Worm (Caenorhabditis elegans) whole organism, young adult: ENCODE measurements around the gene F33C8.2.

Experiments used
- F23B12.7 ChIP-seq: sonication (generic microtip); optimal IDR thresholded peaks from 2 replicates; lab custom pipeline; 2017; ENCODE audit warnings: missing genetic modification characterization, mild to moderate bottlenecking, missing compliant biosample characterization, antibody characterized with exemption, moderate library complexity; ENCODE audit not compliant: insufficient read depth
- ceh-79 ChIP-seq: sonication (generic microtip); optimal IDR thresholded peaks from 2 replicates; lab custom pipeline; 2017; ENCODE audit warnings: mild to moderate bottlenecking, missing genetic modification characterization, missing compliant biosample characterization
- efl-1 ChIP-seq: fragments of 150-350 bp; optimal IDR thresholded peaks from 2 replicates; lab custom pipeline; 2014; ENCODE audit warnings: missing biosample characterization, missing genetic modification reagents, missing genetic modification characterization
- ekl-4 ChIP-seq: fragments of 200-800 bp; sonication (Bioruptor generic); IDR thresholded peaks from 2 replicates; pipeline ENCODE4 v1.3.6; 2022; ENCODE audit warnings: missing genetic modification reagents, missing genetic modification characterization, missing compliant biosample characterization
- fkh-3 ChIP-seq: sonication (generic microtip); optimal IDR thresholded peaks from 2 replicates; lab custom pipeline; 2016; ENCODE audit warnings: mild to moderate bottlenecking, missing genetic modification characterization, missing compliant biosample characterization
- lir-1 ChIP-seq: fragments of 200-800 bp; sonication (Bioruptor generic); conservative IDR thresholded peaks from 2 replicates; pipeline ENCODE4 v1.3.6; 2022; ENCODE audit warnings: missing genetic modification reagents, missing genetic modification characterization, missing compliant biosample characterization
- madf-6 ChIP-seq: fragments of 200-800 bp; sonication (Bioruptor generic); IDR thresholded peaks from 2 replicates; pipeline ENCODE4 v1.3.6; 2022; ENCODE audit warnings: missing genetic modification reagents, missing genetic modification characterization, missing compliant biosample characterization
- mcd-1 ChIP-seq: fragments of 200-800 bp; sonication (Bioruptor generic); IDR thresholded peaks from 2 replicates; pipeline ENCODE4 v1.3.6; 2022; ENCODE audit warnings: missing genetic modification reagents, missing genetic modification characterization, missing compliant biosample characterization
- pha-4 ChIP-seq: fragments of 150-350 bp; sonication (generic microtip); optimal IDR thresholded peaks from 2 replicates; lab custom pipeline; 2014; ENCODE audit warnings: missing biosample characterization, missing genetic modification reagents, missing genetic modification characterization
- rcor-1 ChIP-seq: fragments of 200-800 bp; sonication (Bioruptor generic); IDR thresholded peaks from 2 replicates; pipeline ENCODE4 v1.3.6; 2022; ENCODE audit warnings: missing genetic modification reagents, missing genetic modification characterization, missing compliant biosample characterization
- somi-1 ChIP-seq: fragments of 200-800 bp; sonication (Bioruptor generic); optimal IDR thresholded peaks from 2 replicates; lab custom pipeline; 2018; ENCODE audit warnings: mild to moderate bottlenecking, missing genetic modification characterization, missing compliant biosample characterization
- unc-130 ChIP-seq: sonication (generic microtip); optimal IDR thresholded peaks from 2 replicates; lab custom pipeline; 2016; ENCODE audit warnings: missing genetic modification reagents, missing genetic modification characterization, missing compliant biosample characterization
- unc-62 ChIP-seq: fragments of 150-350 bp; optimal IDR thresholded peaks from 2 replicates; lab custom pipeline; 2014; ENCODE audit warnings: missing biosample characterization, missing genetic modification reagents, missing genetic modification characterization

DNA sequence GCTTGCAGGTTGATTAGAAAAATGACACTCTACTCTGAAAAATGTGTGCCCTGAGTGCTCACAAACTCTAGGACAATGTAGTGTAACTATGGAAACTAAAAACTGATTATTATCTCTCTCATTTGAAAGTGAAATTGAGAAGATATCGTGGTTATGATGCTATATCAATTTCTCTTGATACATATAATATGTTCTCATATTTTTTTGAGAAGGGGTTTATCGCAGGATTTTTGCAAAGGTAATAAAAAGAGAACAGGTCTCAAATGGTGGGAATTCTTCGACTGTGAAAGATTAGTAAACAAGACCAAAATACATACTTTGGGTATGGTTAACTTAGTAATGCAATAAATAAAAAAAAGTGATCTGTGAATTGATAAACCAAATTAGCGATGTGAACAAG lies 16.4 kb downstream of the F33C8.2 start:
- TF ChIP-seq unc-130 (GFP tag; lab: Kevin White, UChicago) (no peak), pha-4 (no peak), F23B12.7 (tag; lab: Kevin White, UChicago) (no peak), mcd-1 (GFP tag; lab: Robert Waterston, UW) (no peak), unc-62 (GFP tag; lab: Kevin White, UChicago) (no peak), ekl-4 (GFP tag; lab: Robert Waterston, UW) (no peak), lir-1 (GFP tag; lab: Robert Waterston, UW) (no peak), madf-6 (GFP tag; lab: Robert Waterston, UW) (no peak), efl-1 (GFP tag; lab: Kevin White, UChicago) (no peak), somi-1 (GFP tag; lab: Kevin White, UChicago) (no peak), fkh-3 (tag; lab: Kevin White, UChicago) (no peak), rcor-1 (GFP tag; lab: Robert Waterston, UW) (no peak), ceh-79 (tag; lab: Kevin White, UChicago) (no peak)
